Fruit fly (Drosophila melanogaster): ENCODE results near the gene CG13876.

DNA sequence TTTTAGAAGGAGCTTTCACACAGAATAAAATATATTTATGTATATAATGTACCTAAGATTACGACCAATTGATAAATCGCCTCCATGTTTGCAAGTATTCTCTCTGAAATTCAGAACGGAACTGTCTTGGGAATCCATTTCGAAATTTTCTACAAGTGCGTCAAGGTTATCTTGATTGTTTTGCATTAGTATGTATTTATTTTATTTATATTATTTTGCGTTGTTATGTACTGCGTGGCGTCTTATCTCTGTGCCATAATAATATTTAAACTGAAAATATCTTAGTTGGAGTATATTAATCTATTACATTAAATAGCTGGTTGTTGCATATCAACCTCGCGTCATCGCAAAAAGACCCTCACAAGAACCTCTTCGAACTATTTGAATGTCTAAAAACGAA lies 25.6 kb downstream of the CG13876 start, which contains the start of gene CG42846:
- TF ChIP-seq CTCF (optimal IDR thresholded peaks at IDR 0.05) (no peak), CG8478 (optimal IDR thresholded peaks at IDR 0.05) (no peak)

Data from S2 (cell line).